1 fruit fly cellular context compared by ENCODE assay signal in genomic region chr3R:30198793-30199192, dm6.
TF ChIP-seq lines count a peak whose summit lies in the region.

No protein-coding gene starts in this region.

TF ChIP-seq in whole organism, embryonic, 481 proteins besides CTCF, POLR2A, EP300 and RAD21 (continued from another document and continues in another):
- TF ChIP-seq C15 (GFP tag; IDR thresholded peaks at IDR 0.05; lab: Robert Waterston, UW) (no peak), Dp (GFP tag; optimal IDR thresholded peaks at IDR 0.05; lab: Kevin White, UChicago) (no peak), phol (tag; optimal IDR thresholded peaks at IDR 0.05; lab: Kevin White, UChicago) (no peak), CG14014 (GFP tag; IDR thresholded peaks at IDR 0.05; lab: Robert Waterston, UW) (peak; percentile 33; the same call in 1 of the 2 replicates), stwl (tag; optimal IDR thresholded peaks at IDR 0.05; lab: Kevin White, UChicago) (no peak), CG13296 (GFP tag; optimal IDR thresholded peaks at IDR 0.05; lab: Kevin White, UChicago) (peak; percentile 64), Hand (GFP tag; optimal IDR thresholded peaks at IDR 0.05; lab: Kevin White, UChicago) (peak; percentile 22), stc (GFP tag; IDR thresholded peaks at IDR 0.05; lab: Robert Waterston, UW) (no peak), CG6765 (GFP tag; optimal IDR thresholded peaks at IDR 0.05; lab: Kevin White, UChicago) (peak; percentile 73), CG6683 (GFP tag; optimal IDR thresholded peaks at IDR 0.05; lab: Kevin White, UChicago) (peak; percentile 15), CG6689 (GFP tag; IDR thresholded peaks at IDR 0.05; lab: Robert Waterston, UW) (0 out of 2 replicates have a peak, but pooled peaks have one; percentile 9), Ets65A (GFP tag; lab: Kevin White, UChicago) (peak; percentile 57), CG7987 (GFP tag; optimal IDR thresholded peaks at IDR 0.05; lab: Kevin White, UChicago) (no peak), CG8944 (GFP tag; optimal IDR thresholded peaks at IDR 0.05; lab: Kevin White, UChicago) (no peak), CG2120 (GFP tag; optimal IDR thresholded peaks at IDR 0.05; lab: Kevin White, UChicago) (peak; percentile 54), CG12155 (GFP tag; optimal IDR thresholded peaks at IDR 0.05; lab: Kevin White, UChicago) (no peak), CG6854 (GFP tag; optimal IDR thresholded peaks at IDR 0.05; lab: Kevin White, UChicago) (peak; percentile 21), HLH3B (GFP tag; IDR thresholded peaks at IDR 0.05; lab: Robert Waterston, UW) (peak; percentile 11; the same call in 1 of the 2 replicates), Mad (GFP tag; optimal IDR thresholded peaks at IDR 0.05; lab: Kevin White, UChicago) (no peak), CG13123 (GFP tag; optimal IDR thresholded peaks at IDR 0.05; lab: Kevin White, UChicago) (no peak), CG32772 (GFP tag; IDR thresholded peaks at IDR 0.05; lab: Robert Waterston, UW) (no peak), CG4404 (GFP tag; IDR thresholded peaks at IDR 0.05; lab: Robert Waterston, UW) (no peak), chm (GFP tag; IDR thresholded peaks at IDR 0.05; lab: Robert Waterston, UW) (no peak), ase (GFP tag; IDR thresholded peaks at IDR 0.05; lab: Robert Waterston, UW) (no peak), CG4328 (GFP tag; optimal IDR thresholded peaks at IDR 0.05; lab: Kevin White, UChicago) (peak; percentile 39), toy (GFP tag; IDR thresholded peaks at IDR 0.05; lab: Robert Waterston, UW) (no peak), CG3281 (GFP tag; optimal IDR thresholded peaks at IDR 0.05; lab: Kevin White, UChicago) (peak; percentile 71), jigr1 (GFP tag; IDR thresholded peaks at IDR 0.05; lab: Robert Waterston, UW) (no peak), CG10274 (GFP tag; optimal IDR thresholded peaks at IDR 0.05; lab: Kevin White, UChicago) (no peak), CoRest (tag; optimal IDR thresholded peaks at IDR 0.05; lab: Kevin White, UChicago) (no peak), CG15011 (GFP tag; optimal IDR thresholded peaks at IDR 0.05; lab: Kevin White, UChicago) (no peak), btn (GFP tag; optimal IDR thresholded peaks at IDR 0.05; lab: Kevin White, UChicago) (no peak), Max (GFP tag; optimal IDR thresholded peaks at IDR 0.05; lab: Kevin White, UChicago) (no peak), slou (GFP tag; optimal IDR thresholded peaks at IDR 0.05; lab: Kevin White, UChicago) (no peak), CG1233 (GFP tag; optimal IDR thresholded peaks at IDR 0.05; lab: Kevin White, UChicago) (peak; percentile 24), gro (GFP tag; optimal IDR thresholded peaks at IDR 0.05; lab: Kevin White, UChicago) (no peak), CG10366 (GFP tag; IDR thresholded peaks at IDR 0.05; lab: Robert Waterston, UW) (0 out of 2 replicates have a peak, but pooled peaks have one; percentile 14), Nf-YC (tag; optimal IDR thresholded peaks at IDR 0.05; lab: Kevin White, UChicago) (no peak), wdn (GFP tag; IDR thresholded peaks at IDR 0.05; lab: Robert Waterston, UW) (0 out of 2 replicates have a peak, but pooled peaks have one; percentile 17), CHES-1-like (GFP tag; optimal IDR thresholded peaks at IDR 0.05; lab: Kevin White, UChicago) (no peak), tup (GFP tag; optimal IDR thresholded peaks at IDR 0.05; lab: Kevin White, UChicago) (no peak), CG7839 (tag; optimal IDR thresholded peaks at IDR 0.05; lab: Kevin White, UChicago) (no peak), cato (GFP tag; optimal IDR thresholded peaks at IDR 0.05; lab: Kevin White, UChicago; ENCODE audit: borderline replicate concordance) (no peak), abd-A (tag; optimal IDR thresholded peaks at IDR 0.05; lab: Kevin White, UChicago) (no peak), tin (GFP tag; optimal IDR thresholded peaks at IDR 0.05; lab: Kevin White, UChicago) (no peak), HLH54F (GFP tag; optimal IDR thresholded peaks at IDR 0.05; lab: Kevin White, UChicago) (no peak), CG4282 (GFP tag; optimal IDR thresholded peaks at IDR 0.05; lab: Kevin White, UChicago) (no peak), grau (tag; optimal IDR thresholded peaks at IDR 0.05; lab: Kevin White, UChicago) (peak; percentile 3), wor (GFP tag; IDR thresholded peaks at IDR 0.05; lab: Robert Waterston, UW) (no peak), ash1 (GFP tag; optimal IDR thresholded peaks at IDR 0.05; lab: Kevin White, UChicago) (peak; percentile 27), Tbp (GFP tag; optimal IDR thresholded peaks at IDR 0.05; lab: Kevin White, UChicago) (no peak), CG17829 (tag; optimal IDR thresholded peaks at IDR 0.05; lab: Kevin White, UChicago) (no peak), CG5180 (GFP tag; optimal IDR thresholded peaks at IDR 0.05; lab: Kevin White, UChicago) (peak; percentile 1), sna (GFP tag; IDR thresholded peaks at IDR 0.05; lab: Robert Waterston, UW; ENCODE audit: partially characterized antibody) (no peak), CG34376 (GFP tag; optimal IDR thresholded peaks at IDR 0.05; lab: Kevin White, UChicago) (no peak), Usf (GFP tag; optimal IDR thresholded peaks at IDR 0.05; lab: Kevin White, UChicago) (no peak), CG2202 (tag; optimal IDR thresholded peaks at IDR 0.05; lab: Kevin White, UChicago) (no peak), inv (GFP tag; IDR thresholded peaks at IDR 0.05; lab: Robert Waterston, UW; ENCODE audit: partially characterized antibody) (no peak), bigmax (GFP tag; optimal IDR thresholded peaks at IDR 0.05; lab: Kevin White, UChicago) (no peak), emc (GFP tag; optimal IDR thresholded peaks at IDR 0.05; lab: Kevin White, UChicago) (no peak), lmd (GFP tag; IDR thresholded peaks at IDR 0.05; lab: Robert Waterston, UW) (no peak), corto (GFP tag; optimal IDR thresholded peaks at IDR 0.05; lab: Kevin White, UChicago) (no peak), tx (GFP tag; optimal IDR thresholded peaks at IDR 0.05; lab: Kevin White, UChicago) (no peak), dpn (GFP tag; optimal IDR thresholded peaks at IDR 0.05; lab: Kevin White, UChicago) (no peak), dimm (GFP tag; IDR thresholded peaks at IDR 0.05; lab: Robert Waterston, UW) (no peak), CG30020 (tag; optimal IDR thresholded peaks at IDR 0.05; lab: Kevin White, UChicago) (no peak), CG6654 (GFP tag; optimal IDR thresholded peaks at IDR 0.05; lab: Kevin White, UChicago) (no peak), CG9817 (tag; optimal IDR thresholded peaks at IDR 0.05; lab: Kevin White, UChicago) (no peak), gem (tag; optimal IDR thresholded peaks at IDR 0.05; lab: Kevin White, UChicago) (peak; percentile 10), CG4617 (GFP tag; optimal IDR thresholded peaks at IDR 0.05; lab: Kevin White, UChicago; ENCODE audit: borderline replicate concordance) (no peak), GATAe (GFP tag; conservative IDR thresholded peaks at IDR 0.05; lab: Robert Waterston, UW) (no peak), CG11093 (GFP tag; IDR thresholded peaks at IDR 0.05; lab: Robert Waterston, UW) (no peak), CG18011 (GFP tag; optimal IDR thresholded peaks at IDR 0.05; lab: Kevin White, UChicago) (no peak), zfh2 (GFP tag; optimal IDR thresholded peaks at IDR 0.05; lab: Kevin White, UChicago) (no peak), her (GFP tag; optimal IDR thresholded peaks at IDR 0.05; lab: Kevin White, UChicago) (no peak), Side (GFP tag; optimal IDR thresholded peaks at IDR 0.05; lab: Kevin White, UChicago) (no peak), org-1 (GFP tag; optimal IDR thresholded peaks at IDR 0.05; lab: Kevin White, UChicago) (no peak), CG12769 (tag; optimal IDR thresholded peaks at IDR 0.05; lab: Kevin White, UChicago) (peak; percentile 50), Fer3 (tag; optimal IDR thresholded peaks at IDR 0.05; lab: Kevin White, UChicago) (peak; percentile 38), CG11723 (GFP tag; optimal IDR thresholded peaks at IDR 0.05; lab: Kevin White, UChicago) (no peak), h (optimal IDR thresholded peaks at IDR 0.05; lab: Kevin White, UChicago) (no peak), yki (optimal IDR thresholded peaks at IDR 0.05; lab: Kevin White, UChicago) (no peak), CG1602 (GFP tag; optimal IDR thresholded peaks at IDR 0.05; lab: Kevin White, UChicago) (no peak), bowl (GFP tag; IDR thresholded peaks at IDR 0.05; lab: Robert Waterston, UW) (no peak), D (optimal IDR thresholded peaks at IDR 0.05; lab: Kevin White, UChicago) (no peak), D (GFP tag; optimal IDR thresholded peaks at IDR 0.05; lab: Kevin White, UChicago) (no peak), CG10959 (GFP tag; IDR thresholded peaks at IDR 0.05; lab: Robert Waterston, UW) (no peak), CG14710 (tag; optimal IDR thresholded peaks at IDR 0.05; lab: Kevin White, UChicago) (no peak), Bteb2 (GFP tag; optimal IDR thresholded peaks at IDR 0.05; lab: Kevin White, UChicago) (no peak), fu2 (GFP tag; optimal IDR thresholded peaks at IDR 0.05; lab: Kevin White, UChicago) (no peak), dm (GFP tag; optimal IDR thresholded peaks at IDR 0.05; lab: Kevin White, UChicago) (no peak), Elba2 (GFP tag; optimal IDR thresholded peaks at IDR 0.05; lab: Kevin White, UChicago) (no peak), CG18599 (GFP tag; optimal IDR thresholded peaks at IDR 0.05; lab: Kevin White, UChicago) (peak; percentile 80), salm (tag; optimal IDR thresholded peaks at IDR 0.05; lab: Kevin White, UChicago) (no peak), CG3995 (GFP tag; optimal IDR thresholded peaks at IDR 0.05; lab: Kevin White, UChicago) (no peak), Meics (GFP tag; optimal IDR thresholded peaks at IDR 0.05; lab: Kevin White, UChicago) (peak; percentile 47), ranshi (GFP tag; IDR thresholded peaks at IDR 0.05; lab: Robert Waterston, UW) (0 out of 2 replicates have a peak, but pooled peaks have one; percentile 10), wek (GFP tag; optimal IDR thresholded peaks at IDR 0.05; lab: Kevin White, UChicago) (no peak), Rx (GFP tag; IDR thresholded peaks at IDR 0.05; lab: Robert Waterston, UW) (no peak), Six4 (GFP tag; optimal IDR thresholded peaks at IDR 0.05; lab: Kevin White, UChicago) (no peak), Oli (tag; optimal IDR thresholded peaks at IDR 0.05; lab: Kevin White, UChicago) (no peak), Ets97D (GFP tag; optimal IDR thresholded peaks at IDR 0.05; lab: Kevin White, UChicago) (no peak), Dad (GFP tag; optimal IDR thresholded peaks at IDR 0.05; lab: Kevin White, UChicago) (no peak), chif (GFP tag; optimal IDR thresholded peaks at IDR 0.05; lab: Kevin White, UChicago) (no peak), Abd-B (GFP tag; optimal IDR thresholded peaks at IDR 0.05; lab: Kevin White, UChicago) (no peak), Sox100B (GFP tag; optimal IDR thresholded peaks at IDR 0.05; lab: Kevin White, UChicago) (no peak), Dek (tag; optimal IDR thresholded peaks at IDR 0.05; lab: Kevin White, UChicago) (peak; percentile 0), CG10565 (GFP tag; optimal IDR thresholded peaks at IDR 0.05; lab: Kevin White, UChicago) (no peak), CG12299 (tag; optimal IDR thresholded peaks at IDR 0.05; lab: Kevin White, UChicago) (no peak), Mes4 (GFP tag; optimal IDR thresholded peaks at IDR 0.05; lab: Kevin White, UChicago) (no peak), CG14667 (GFP tag; IDR thresholded peaks at IDR 0.05; lab: Robert Waterston, UW) (no peak), CG12236 (GFP tag; optimal IDR thresholded peaks at IDR 0.05; lab: Kevin White, UChicago) (no peak), hkb (optimal IDR thresholded peaks at IDR 0.05; lab: Kevin White, UChicago) (no peak), hkb (GFP tag; IDR thresholded peaks at IDR 0.05; lab: Robert Waterston, UW) (no peak), Rfx (GFP tag; IDR thresholded peaks at IDR 0.05; lab: Robert Waterston, UW) (peak; percentile 43; the same call in 1 of the 2 replicates), trh (GFP tag; optimal IDR thresholded peaks at IDR 0.05; lab: Kevin White, UChicago) (no peak), ssp (GFP tag; IDR thresholded peaks at IDR 0.05; lab: Robert Waterston, UW) (no peak), unc-4 (GFP tag; IDR thresholded peaks at IDR 0.05; lab: Robert Waterston, UW; ENCODE audit: partially characterized antibody) (no peak), MTF-1 (GFP tag; optimal IDR thresholded peaks at IDR 0.05; lab: Kevin White, UChicago; ENCODE audit: borderline replicate concordance) (peak; percentile 43), CG13894 (tag; optimal IDR thresholded peaks at IDR 0.05; lab: Kevin White, UChicago) (peak; percentile 65), Bdp1 (GFP tag; optimal IDR thresholded peaks at IDR 0.05; lab: Kevin White, UChicago) (no peak), CG3838 (GFP tag; optimal IDR thresholded peaks at IDR 0.05; lab: Kevin White, UChicago) (no peak), HHEX (GFP tag; optimal IDR thresholded peaks at IDR 0.05; lab: Kevin White, UChicago) (peak; percentile 30), YL-1 (GFP tag; optimal IDR thresholded peaks at IDR 0.05; lab: Kevin White, UChicago) (no peak), z (GFP tag; IDR thresholded peaks at IDR 0.05; lab: Robert Waterston, UW) (no peak), ftz-f1 (GFP tag; optimal IDR thresholded peaks at IDR 0.05; lab: Kevin White, UChicago) (no peak), aop (GFP tag; IDR thresholded peaks at IDR 0.05; lab: Robert Waterston, UW) (no peak), tap (tag; optimal IDR thresholded peaks at IDR 0.05; lab: Kevin White, UChicago) (no peak), CG2678 (tag; optimal IDR thresholded peaks at IDR 0.05; lab: Kevin White, UChicago) (peak; percentile 67), mld (GFP tag; IDR thresholded peaks at IDR 0.05; lab: Robert Waterston, UW; ENCODE audit: partially characterized antibody) (no peak), trem (tag; optimal IDR thresholded peaks at IDR 0.05; lab: Kevin White, UChicago) (no peak), CG17568 (GFP tag; optimal IDR thresholded peaks at IDR 0.05; lab: Kevin White, UChicago) (no peak), hbn (GFP tag; IDR thresholded peaks at IDR 0.05; lab: Robert Waterston, UW; ENCODE audit: partially characterized antibody) (no peak), oc (tag; optimal IDR thresholded peaks at IDR 0.05; lab: Kevin White, UChicago) (no peak), CG3726 (GFP tag; IDR thresholded peaks at IDR 0.05; lab: Robert Waterston, UW) (no peak), CG8290 (GFP tag; optimal IDR thresholded peaks at IDR 0.05; lab: Kevin White, UChicago) (no peak), CG8290 (tag; optimal IDR thresholded peaks at IDR 0.05; lab: Kevin White, UChicago) (peak in 1 of 2 experiments; percentile 65), Doc3 (GFP tag; IDR thresholded peaks at IDR 0.05; lab: Robert Waterston, UW; ENCODE audit: partially characterized antibody) (no peak)
